Fruit fly (Drosophila melanogaster): ENCODE data around the gene Osi3.

dm6 chr3R:6234189-6234758 is 18.6 kb downstream of the Osi3 start, which contains the start of gene Osi6:
- TF ChIP-seq crp (GFP tag; optimal IDR thresholded peaks at IDR 0.05) (no peak), CG6854 (GFP tag; optimal IDR thresholded peaks at IDR 0.05) (no peak), CG12299 (tag; optimal IDR thresholded peaks at IDR 0.05) (no peak)

Data from whole organism, embryonic.